Fruit fly (Drosophila melanogaster) whole organism, embryonic: ENCODE measurements around the gene Tao.

Experiments
- CG10147 ChIP-seq: fragments of 200-800 bp; sonication (Bioruptor generic); optimal IDR thresholded peaks from 2 replicates; lab custom pipeline; 2019; ENCODE audit warnings: missing biosample characterization, mild to moderate bottlenecking, missing genetic modification characterization, moderate library complexity
- CG11456 ChIP-seq: fragments of 200-800 bp; sonication (Bioruptor generic); IDR thresholded peaks from 3 replicates; pipeline ENCODE4 v1.3.6; 2022; ENCODE audit warnings: missing biosample characterization, missing genetic modification characterization
- CG12071 ChIP-seq: fragments of 200-800 bp; sonication (Bioruptor generic); optimal IDR thresholded peaks from 3 replicates; lab custom pipeline; 2018; ENCODE audit warnings: missing biosample characterization, mild to moderate bottlenecking, missing genetic modification characterization
- CG12219 ChIP-seq: fragments of 200-800 bp; sonication (Bioruptor generic); optimal IDR thresholded peaks from 3 replicates; lab custom pipeline; 2018; ENCODE audit warnings: missing biosample characterization, mild to moderate bottlenecking, missing genetic modification characterization
- CG13624 ChIP-seq: fragments of 200-800 bp; sonication (Bioruptor generic); optimal IDR thresholded peaks from 2 replicates; lab custom pipeline; 2016; ENCODE audit warnings: missing biosample characterization, missing genetic modification characterization
- CG14050 ChIP-seq: fragments of 200-800 bp; sonication (Bioruptor generic); IDR thresholded peaks from 3 replicates; pipeline ENCODE4 v1.3.6; 2022; ENCODE audit warnings: missing biosample characterization, missing genetic modification characterization
- CG17829 ChIP-seq: fragments of 200-800 bp; optimal IDR thresholded peaks from 2 replicates; lab custom pipeline; 2019; ENCODE audit warnings: missing biosample characterization, mild to moderate bottlenecking, missing genetic modification characterization, moderate library complexity
- CG31224 ChIP-seq: fragments of 200-800 bp; sonication (Bioruptor generic); IDR thresholded peaks from 2 replicates; pipeline ENCODE4 v1.3.6; 2022; ENCODE audit warnings: missing biosample characterization, missing genetic modification characterization
- CG4404 ChIP-seq: fragments of 200-800 bp; sonication (Bioruptor generic); IDR thresholded peaks from 2 replicates; pipeline ENCODE4 v1.3.6; 2022; ENCODE audit warnings: missing biosample characterization, missing genetic modification characterization
- CG4730 ChIP-seq: fragments of 200-800 bp; sonication (Bioruptor generic); IDR thresholded peaks from 2 replicates; pipeline ENCODE4 v1.3.6; 2022; ENCODE audit warnings: missing biosample characterization, missing genetic modification characterization
- CG6272 ChIP-seq: fragments of 200-800 bp; sonication (Bioruptor generic); IDR thresholded peaks from 2 replicates; pipeline ENCODE4 v1.3.6; 2022; ENCODE audit warnings: missing biosample characterization, missing genetic modification characterization
- CG6689 ChIP-seq: fragments of 200-800 bp; sonication (Bioruptor generic); IDR thresholded peaks from 2 replicates; pipeline ENCODE4 v1.3.6; 2022; ENCODE audit warnings: missing biosample characterization, missing genetic modification characterization
- CG6854 ChIP-seq: fragments of 200-800 bp; sonication (Bioruptor generic); optimal IDR thresholded peaks from 3 replicates; lab custom pipeline; 2017; ENCODE audit warnings: missing biosample characterization, mild to moderate bottlenecking, missing genetic modification characterization
- CG7963 ChIP-seq: fragments of 200-800 bp; sonication (Bioruptor generic); IDR thresholded peaks from 3 replicates; pipeline ENCODE4 v1.3.6; 2022; ENCODE audit warnings: missing biosample characterization, missing genetic modification characterization; ENCODE audit not compliant: partially characterized antibody
- CG9876 ChIP-seq: fragments of 200-800 bp; sonication (Bioruptor generic); optimal IDR thresholded peaks from 2 replicates; lab custom pipeline; 2016; ENCODE audit warnings: missing biosample characterization, missing genetic modification characterization
- D ChIP-seq, 2 experiments: fragments of 200-800 bp in 1 of 2; fragments of >200 bp in 1 of 2; sonication (Bioruptor generic) in 1 of 2; optimal IDR thresholded peaks; 2 replicates in 1 of 2; 3 replicates in 1 of 2; lab custom pipeline; 2017; ENCODE audit warnings: mild to moderate bottlenecking in 1 of 2, missing biosample characterization in 1 of 2, missing genetic modification characterization in 1 of 2, missing genetic modification reagents in 1 of 2
- Dref ChIP-seq: fragments of 200-800 bp; sonication (Bioruptor generic); IDR thresholded peaks from 2 replicates; pipeline ENCODE4 v1.3.6; 2022; ENCODE audit warnings: missing biosample characterization, missing genetic modification characterization
- Eip74EF ChIP-seq, 2 experiments: fragments of 200-800 bp in 1 of 2; fragments of >200 bp in 1 of 2; sonication (Bioruptor generic) in 1 of 2; optimal IDR thresholded peaks; 2 replicates each; lab custom pipeline; 2017 to 2019; ENCODE audit warnings: missing biosample characterization in 2 of 2, missing genetic modification characterization in 2 of 2, mild to moderate bottlenecking in 1 of 2, moderate library complexity in 1 of 2
- Gug ChIP-seq: fragments of 200-800 bp; sonication (Bioruptor generic); IDR thresholded peaks from 4 replicates; pipeline ENCODE4 v1.3.6; 2022; ENCODE audit warnings: missing biosample characterization, missing genetic modification characterization
- HLH3B ChIP-seq: fragments of 200-800 bp; sonication (Bioruptor generic); IDR thresholded peaks from 2 replicates; pipeline ENCODE4 v1.3.6; 2022; ENCODE audit warnings: missing biosample characterization, missing genetic modification characterization
- HLH4C ChIP-seq: fragments of 200-800 bp; sonication (Bioruptor generic); IDR thresholded peaks from 3 replicates; pipeline ENCODE4 v1.3.6; 2022; ENCODE audit warnings: missing biosample characterization, missing genetic modification characterization; ENCODE audit not compliant: partially characterized antibody
- HmgD ChIP-seq: fragments of 200-800 bp; sonication (Bioruptor generic); optimal IDR thresholded peaks from 3 replicates; lab custom pipeline; 2016; ENCODE audit warnings: missing biosample characterization, missing genetic modification characterization
- Hsf ChIP-seq: fragments of 200-800 bp; sonication (Bioruptor generic); optimal IDR thresholded peaks from 3 replicates; lab custom pipeline; 2016; ENCODE audit warnings: missing biosample characterization, missing genetic modification characterization
- MESR4 ChIP-seq: fragments of 200-800 bp; sonication (Bioruptor generic); optimal IDR thresholded peaks from 2 replicates; lab custom pipeline; 2018; ENCODE audit warnings: missing biosample characterization, mild to moderate bottlenecking, missing genetic modification characterization, moderate library complexity
- Nf-YB ChIP-seq: fragments of 200-800 bp; sonication (Bioruptor generic); optimal IDR thresholded peaks from 3 replicates; lab custom pipeline; 2019; ENCODE audit warnings: missing biosample characterization, mild to moderate bottlenecking, missing genetic modification characterization, moderate library complexity
- Oaz ChIP-seq: fragments of 200-800 bp; sonication (Bioruptor generic); IDR thresholded peaks from 2 replicates; pipeline ENCODE4 v1.3.6; 2022; ENCODE audit warnings: missing biosample characterization, missing genetic modification characterization
- Poxn ChIP-seq: fragments of 200-800 bp; sonication (Bioruptor generic); IDR thresholded peaks from 2 replicates; pipeline ENCODE4 v1.3.6; 2022; ENCODE audit warnings: missing biosample characterization, missing genetic modification characterization
- TFAM ChIP-seq: fragments of 200-800 bp; sonication (Bioruptor generic); optimal IDR thresholded peaks from 2 replicates; lab custom pipeline; 2017; ENCODE audit warnings: missing biosample characterization, missing genetic modification characterization, inconsistent platforms
- Usf ChIP-seq: fragments of 200-800 bp; sonication (Bioruptor generic); optimal IDR thresholded peaks from 2 replicates; lab custom pipeline; 2017; ENCODE audit warnings: missing genotype, missing biosample characterization, missing genetic modification characterization
- ara ChIP-seq: fragments of 200-800 bp; sonication (Bioruptor generic); IDR thresholded peaks from 2 replicates; pipeline ENCODE4 v1.3.6; 2022; ENCODE audit warnings: missing biosample characterization, missing genetic modification characterization
- bbx ChIP-seq: fragments of 200-800 bp; sonication (Bioruptor generic); IDR thresholded peaks from 2 replicates; pipeline ENCODE4 v1.3.6; 2022; ENCODE audit warnings: missing biosample characterization, missing genetic modification characterization; ENCODE audit not compliant: partially characterized antibody
- cg ChIP-seq: fragments of 200-800 bp; sonication (Bioruptor generic); optimal IDR thresholded peaks from 3 replicates; lab custom pipeline; 2019; ENCODE audit warnings: missing biosample characterization, mild to moderate bottlenecking, missing genetic modification characterization, moderate library complexity
- chinmo ChIP-seq: fragments of 200-800 bp; sonication (Bioruptor generic); IDR thresholded peaks from 4 replicates; pipeline ENCODE4 v1.3.6; 2022; ENCODE audit warnings: missing biosample characterization, missing genetic modification characterization; ENCODE audit not compliant: partially characterized antibody
- dan ChIP-seq: fragments of 200-800 bp; sonication (Bioruptor generic); IDR thresholded peaks from 2 replicates; pipeline ENCODE4 v1.3.6; 2022; ENCODE audit warnings: missing biosample characterization, missing genetic modification characterization
- fd3F ChIP-seq: fragments of 200-800 bp; sonication (Bioruptor generic); optimal IDR thresholded peaks from 2 replicates; lab custom pipeline; 2018; ENCODE audit warnings: missing biosample characterization, mild to moderate bottlenecking, missing genetic modification characterization, moderate library complexity
- grau ChIP-seq: fragments of 200-800 bp; optimal IDR thresholded peaks from 3 replicates; lab custom pipeline; 2019; ENCODE audit warnings: missing biosample characterization, mild to moderate bottlenecking, missing genetic modification characterization, moderate library complexity
- jigr1 ChIP-seq: fragments of 200-800 bp; sonication (Bioruptor generic); IDR thresholded peaks from 3 replicates; pipeline ENCODE4 v1.3.6; 2022; ENCODE audit warnings: missing biosample characterization, missing genetic modification characterization
- lbe ChIP-seq: fragments of 200-800 bp; sonication (Bioruptor generic); optimal IDR thresholded peaks from 2 replicates; lab custom pipeline; 2016; ENCODE audit warnings: missing biosample characterization, mild to moderate bottlenecking, missing genetic modification characterization
- lov ChIP-seq, 2 experiments: fragments of 200-800 bp in 1 of 2; fragments of >200 bp in 1 of 2; sonication (Bioruptor generic) in 1 of 2; IDR thresholded peaks in 1 of 2; optimal IDR thresholded peaks in 1 of 2; 2 replicates in 1 of 2; 3 replicates in 1 of 2; pipeline versions ENCODE4 v1.3.6 to Lab custom; 2017 to 2022; ENCODE audit warnings: missing biosample characterization in 1 of 2, missing genetic modification characterization in 1 of 2
- mirr ChIP-seq: fragments of 200-800 bp; sonication (Bioruptor generic); optimal IDR thresholded peaks from 3 replicates; lab custom pipeline; 2018; ENCODE audit warnings: missing biosample characterization, mild to moderate bottlenecking, missing genetic modification characterization
- mld ChIP-seq: fragments of 200-800 bp; sonication (Bioruptor generic); IDR thresholded peaks from 3 replicates; pipeline ENCODE4 v1.3.6; 2022; ENCODE audit warnings: missing biosample characterization, missing genetic modification characterization; ENCODE audit not compliant: partially characterized antibody
- oc ChIP-seq: fragments of 200-800 bp; sonication (Bioruptor generic); optimal IDR thresholded peaks from 2 replicates; lab custom pipeline; 2018; ENCODE audit warnings: missing biosample characterization, mild to moderate bottlenecking, missing genetic modification characterization, moderate library complexity
- odd ChIP-seq: fragments of 200-800 bp; sonication (Bioruptor generic); optimal IDR thresholded peaks from 2 replicates; lab custom pipeline; 2017; ENCODE audit warnings: missing biosample characterization, mild to moderate bottlenecking, missing genetic modification characterization
- pb ChIP-seq: fragments of 200-800 bp; sonication (Bioruptor generic); optimal IDR thresholded peaks from 3 replicates; lab custom pipeline; 2016; ENCODE audit warnings: missing biosample characterization, missing genetic modification characterization
- slbo ChIP-seq: fragments of 200-800 bp; sonication (Bioruptor generic); IDR thresholded peaks from 2 replicates; pipeline ENCODE4 v1.3.6; 2022; ENCODE audit warnings: missing biosample characterization, missing genetic modification characterization
- stwl ChIP-seq: fragments of 200-800 bp; sonication (Bioruptor generic); optimal IDR thresholded peaks from 3 replicates; lab custom pipeline; 2018; ENCODE audit warnings: missing biosample characterization, mild to moderate bottlenecking, missing genetic modification characterization, moderate library complexity
- tna ChIP-seq: fragments of 200-800 bp; sonication (Bioruptor generic); IDR thresholded peaks from 2 replicates; pipeline ENCODE4 v1.3.6; 2022; ENCODE audit warnings: missing biosample characterization, missing genetic modification characterization; ENCODE audit not compliant: partially characterized antibody
- wor ChIP-seq: fragments of 200-800 bp; sonication (Bioruptor generic); IDR thresholded peaks from 2 replicates; pipeline ENCODE4 v1.3.6; 2022; ENCODE audit warnings: missing biosample characterization, missing genetic modification characterization

Tao gene

dm6 chrX:19565714-19566316 lies 13.8 kb downstream of the Tao start, which contains the start of the genes Grip84 and car (continued):
- TF ChIP-seq Poxn (GFP tag; lab: Robert Waterston, UW) (0 out of 2 replicates have a peak, but pooled peaks have one; percentile 22), jigr1 (peak; percentile 54; the same call in 1 of the 3 replicates), HLH4C (GFP tag; lab: Robert Waterston, UW) (no peak), CG31224 (peak; percentile 49), Usf (GFP tag; lab: Kevin White, UChicago) (peak; percentile 40), CG6854 (GFP tag; lab: Kevin White, UChicago) (no peak), CG4404 (GFP tag; lab: Robert Waterston, UW) (peak; percentile 71), fd3F (GFP tag; lab: Kevin White, UChicago) (peak; percentile 68), wor (GFP tag; lab: Robert Waterston, UW) (0 out of 2 replicates have a peak, but pooled peaks have one; percentile 16), Nf-YB (GFP tag; lab: Kevin White, UChicago) (peak; percentile 6), CG17829 (peak; percentile 73), CG4730 (GFP tag; lab: Robert Waterston, UW) (peak; percentile 50), lbe (GFP tag; lab: Kevin White, UChicago) (no peak), CG13624 (GFP tag; lab: Kevin White, UChicago) (peak; percentile 28), grau (tag; lab: Kevin White, UChicago) (peak; percentile 81), CG12219 (no peak), Hsf (peak; percentile 78), Gug (GFP tag; lab: Robert Waterston, UW) (peak; percentile 58; the same call in 2 of the 4 replicates), HLH3B (GFP tag; lab: Robert Waterston, UW) (peak; percentile 55; the same call in 1 of the 2 replicates), CG12071 (GFP tag; lab: Kevin White, UChicago) (no peak), odd (GFP tag; lab: Kevin White, UChicago) (no peak), mirr (GFP tag; lab: Kevin White, UChicago) (no peak), CG10147 (GFP tag; lab: Kevin White, UChicago) (no peak), stwl (tag; lab: Kevin White, UChicago) (peak; percentile 58), CG6272 (GFP tag; lab: Robert Waterston, UW) (peak; percentile 74), Dref (peak; percentile 35; the same call in 1 of the 2 replicates), mld (GFP tag; lab: Robert Waterston, UW) (no peak), D (optimal IDR thresholded peaks at IDR 0.05; lab: Kevin White, UChicago) (no peak), D (GFP tag; optimal IDR thresholded peaks at IDR 0.05; lab: Kevin White, UChicago) (no peak), CG11456 (GFP tag; lab: Robert Waterston, UW) (0 out of 3 replicates have a peak, but pooled peaks have one; percentile 8), Eip74EF (GFP tag; optimal IDR thresholded peaks at IDR 0.05; lab: Kevin White, UChicago) (no peak), lov (optimal IDR thresholded peaks at IDR 0.05; lab: Kevin White, UChicago) (no peak), lov (GFP tag; IDR thresholded peaks at IDR 0.05; lab: Robert Waterston, UW) (no peak), CG7963 (GFP tag; lab: Robert Waterston, UW) (no peak), HmgD (GFP tag; lab: Kevin White, UChicago) (no peak), MESR4 (GFP tag; lab: Kevin White, UChicago) (peak; percentile 56), tna (GFP tag; lab: Robert Waterston, UW) (no peak), cg (GFP tag; lab: Kevin White, UChicago) (no peak), slbo (GFP tag; lab: Robert Waterston, UW) (peak; percentile 84), CG6689 (peak; percentile 79; the same call in 1 of the 2 replicates), dan (GFP tag; lab: Robert Waterston, UW) (no peak), Oaz (GFP tag; lab: Robert Waterston, UW) (peak; percentile 49; the same call in 1 of the 2 replicates), CG14050 (GFP tag; lab: Robert Waterston, UW) (0 out of 3 replicates have a peak, but pooled peaks have one; percentile 36), TFAM (GFP tag; lab: Kevin White, UChicago) (no peak), pb (GFP tag; lab: Kevin White, UChicago) (no peak), chinmo (GFP tag; lab: Robert Waterston, UW) (peak; percentile 30; the same call in 1 of the 4 replicates), oc (tag; lab: Kevin White, UChicago) (no peak), ara (no peak), CG9876 (GFP tag; lab: Kevin White, UChicago) (no peak), bbx (GFP tag; lab: Robert Waterston, UW) (0 out of 2 replicates have a peak, but pooled peaks have one; percentile 23)
